Worm (Caenorhabditis elegans): ENCODE measurements around the gene ugt-62.

Gene ugt-62

ce11 chrIII:4540604-4541003 is at the start of gene ugt-62:
Gene ugt-62 (minus strand): TSS chrIII:4540623.
- TF ChIP-seq tra-4 (tag; optimal IDR thresholded peaks at IDR 0.05), result no peak
- TF ChIP-seq ceh-36 (tag; optimal IDR thresholded peaks at IDR 0.05), result no peak

ce11 chrIII:4587177-4587576 is 46.8 kb upstream of the ugt-62 start, which contains the start of the genes F35G12.7 and smc-4:
Gene F35G12.7 (minus strand): TSS chrIII:4587330.
Gene smc-4 (plus strand): TSS chrIII:4587501.
- TF ChIP-seq hmbx-1 (tag; optimal IDR thresholded peaks at IDR 0.05) (no peak), B0310.2 (tag; optimal IDR thresholded peaks at IDR 0.05) (no peak), F13C5.2 (tag; optimal IDR thresholded peaks at IDR 0.05) (peak; percentile 40), ceh-36 (tag; optimal IDR thresholded peaks at IDR 0.05) (no peak), flt-1 (GFP tag; IDR thresholded peaks at IDR 0.05) (peak; percentile 43; the same call in 1 of the 2 replicates), scrt-1 (GFP tag; IDR thresholded peaks at IDR 0.05) (0 out of 2 replicates have a peak, but pooled peaks have one; percentile 60), tbx-11 (GFP tag; IDR thresholded peaks at IDR 0.05) (no peak), hmg-4 (GFP tag; optimal IDR thresholded peaks at IDR 0.05) (peak; percentile 26)

ce11 chrIII:4584068-4584566 is 43.7 kb upstream of the ugt-62 start, which contains the start of gene F35G12.5:
Gene F35G12.5 (plus strand): TSS chrIII:4584118.
- no peak for TF ChIP-seq ets-7 (tag; optimal IDR thresholded peaks at IDR 0.05)
- TF ChIP-seq ama-1 (optimal IDR thresholded peaks at IDR 0.05), result no peak
- no peak for TF ChIP-seq tbx-11 (GFP tag; IDR thresholded peaks at IDR 0.05)
- TF ChIP-seq F13C5.2 (tag; optimal IDR thresholded peaks at IDR 0.05), result no peak
- no peak for TF ChIP-seq pes-1 (GFP tag; IDR thresholded peaks at IDR 0.05)
- no peak for TF ChIP-seq flt-1 (GFP tag; IDR thresholded peaks at IDR 0.05)
- no peak for TF ChIP-seq B0310.2 (tag; optimal IDR thresholded peaks at IDR 0.05)
- TF ChIP-seq ceh-13 (GFP tag; optimal IDR thresholded peaks at IDR 0.05), result no peak
- TF ChIP-seq aly-1 (tag; optimal IDR thresholded peaks at IDR 0.05), result no peak
- TF ChIP-seq tra-4 (tag; optimal IDR thresholded peaks at IDR 0.05), result no peak
- no peak for TF ChIP-seq hnd-1 (tag; optimal IDR thresholded peaks at IDR 0.05)
- TF ChIP-seq scrt-1 (GFP tag; IDR thresholded peaks at IDR 0.05), result no peak
- TF ChIP-seq hmg-4 (GFP tag; optimal IDR thresholded peaks at IDR 0.05), result no peak
- no peak for TF ChIP-seq ceh-36 (tag; optimal IDR thresholded peaks at IDR 0.05)
- no peak for TF ChIP-seq hmbx-1 (tag; optimal IDR thresholded peaks at IDR 0.05)
- no peak for TF ChIP-seq sea-1 (GFP tag; conservative IDR thresholded peaks at IDR 0.05)
- TF ChIP-seq tbx-37 (GFP tag; conservative IDR thresholded peaks at IDR 0.05), result no peak

- TF ChIP-seq ceh-13 (GFP tag; optimal IDR thresholded peaks at IDR 0.05) (no peak), hmg-4 (GFP tag; optimal IDR thresholded peaks at IDR 0.05) (no peak), tra-4 (tag; optimal IDR thresholded peaks at IDR 0.05) (no peak), hnd-1 (tag; optimal IDR thresholded peaks at IDR 0.05) (no peak), pes-1 (GFP tag; IDR thresholded peaks at IDR 0.05) (no peak), ets-7 (tag; optimal IDR thresholded peaks at IDR 0.05) (no peak), tbx-37 (GFP tag; conservative IDR thresholded peaks at IDR 0.05) (no peak), flt-1 (GFP tag; IDR thresholded peaks at IDR 0.05) (no peak), tbx-11 (GFP tag; IDR thresholded peaks at IDR 0.05) (no peak), hmbx-1 (tag; optimal IDR thresholded peaks at IDR 0.05) (no peak), aly-1 (tag; optimal IDR thresholded peaks at IDR 0.05) (no peak), scrt-1 (GFP tag; IDR thresholded peaks at IDR 0.05) (no peak)
These were observed 41.1 kb upstream of the ugt-62 start, which contains the start of gene F35G12.12 for ce11 chrIII:4581495-4581894. Gene F35G12.12 (plus strand): TSS chrIII:4581795.

- TF ChIP-seq tbx-37 (GFP tag; conservative IDR thresholded peaks at IDR 0.05) (no peak), flt-1 (GFP tag; IDR thresholded peaks at IDR 0.05) (0 out of 2 replicates have a peak, but pooled peaks have one; percentile 16)
These were observed 38.0 kb upstream of the ugt-62 start, which contains the start of the genes sel-5 and wdr-48 for ce11 chrIII:4578385-4578903. Gene sel-5 (minus strand): TSS chrIII:4578437. Gene wdr-48 (plus strand): TSS chrIII:4578853.

ce11 chrIII:4568455-4568854 is 28.0 kb upstream of the ugt-62 start, which contains the start of gene idhg-1:
Gene idhg-1 (plus strand): TSS chrIII:4568797.
- TF ChIP-seq aly-1 (tag; optimal IDR thresholded peaks at IDR 0.05), result peak; percentile 94
- TF ChIP-seq hmg-4 (GFP tag; optimal IDR thresholded peaks at IDR 0.05), result peak; percentile 97
- peak; percentile 98 for TF ChIP-seq ceh-13 (GFP tag; optimal IDR thresholded peaks at IDR 0.05)
- TF ChIP-seq hmbx-1 (tag; optimal IDR thresholded peaks at IDR 0.05), result peak; percentile 85
- TF ChIP-seq ceh-36 (tag; optimal IDR thresholded peaks at IDR 0.05), result peak; percentile 92
- peak; percentile 98 for TF ChIP-seq sea-1 (GFP tag; conservative IDR thresholded peaks at IDR 0.05)
- TF ChIP-seq scrt-1 (GFP tag; IDR thresholded peaks at IDR 0.05), result peak; percentile 93
- TF ChIP-seq flt-1 (GFP tag; IDR thresholded peaks at IDR 0.05), result peak; percentile 93
- peak; percentile 87 for TF ChIP-seq hnd-1 (tag; optimal IDR thresholded peaks at IDR 0.05)
- peak; percentile 96 for TF ChIP-seq ets-7 (tag; optimal IDR thresholded peaks at IDR 0.05)
- peak; percentile 88 for TF ChIP-seq F13C5.2 (tag; optimal IDR thresholded peaks at IDR 0.05)
- TF ChIP-seq B0310.2 (tag; optimal IDR thresholded peaks at IDR 0.05), result peak; percentile 91
- TF ChIP-seq tra-4 (tag; optimal IDR thresholded peaks at IDR 0.05), result peak; percentile 93
- TF ChIP-seq ama-1 (optimal IDR thresholded peaks at IDR 0.05), result no peak
- TF ChIP-seq tbx-11 (GFP tag; IDR thresholded peaks at IDR 0.05), result peak; percentile 98
- TF ChIP-seq pes-1 (GFP tag; IDR thresholded peaks at IDR 0.05), result peak; percentile 97
- TF ChIP-seq tbx-37 (GFP tag; conservative IDR thresholded peaks at IDR 0.05), result peak; percentile 94

- TF ChIP-seq tra-4 (tag; optimal IDR thresholded peaks at IDR 0.05) (no peak), tbx-11 (GFP tag; IDR thresholded peaks at IDR 0.05) (no peak), hmg-4 (GFP tag; optimal IDR thresholded peaks at IDR 0.05) (no peak), hnd-1 (tag; optimal IDR thresholded peaks at IDR 0.05) (no peak), ceh-36 (tag; optimal IDR thresholded peaks at IDR 0.05) (no peak), B0310.2 (tag; optimal IDR thresholded peaks at IDR 0.05) (no peak), hmbx-1 (tag; optimal IDR thresholded peaks at IDR 0.05) (no peak), tbx-37 (GFP tag; conservative IDR thresholded peaks at IDR 0.05) (no peak), F13C5.2 (tag; optimal IDR thresholded peaks at IDR 0.05) (no peak), pes-1 (GFP tag; IDR thresholded peaks at IDR 0.05) (no peak), scrt-1 (GFP tag; IDR thresholded peaks at IDR 0.05) (no peak), sea-1 (GFP tag; conservative IDR thresholded peaks at IDR 0.05) (no peak), aly-1 (tag; optimal IDR thresholded peaks at IDR 0.05) (no peak)
These were observed 27.6 kb upstream of the ugt-62 start, which contains the start of gene mlcd-1 for ce11 chrIII:4568030-4568429. Gene mlcd-1 (minus strand): TSS chrIII:4568130.
